Fruit fly (Drosophila melanogaster): ENCODE results near the gene CG31495.

dm6 chr3R:13789617-13790277, 50.0 kb downstream of the CG31495 start:
- no peak for TF ChIP-seq psq (optimal IDR thresholded peaks at IDR 0.05)
- no peak for TF ChIP-seq Sin3A (optimal IDR thresholded peaks at IDR 0.05)
- no peak for TF ChIP-seq insv (optimal IDR thresholded peaks at IDR 0.05)
